Fruit fly (Drosophila melanogaster): Measurements from ENCODE around the gene CG7600.

Gene CG7600

dm6 chr3L:11248303-11248702, 37.7 kb downstream of the CG7600 start (continued):
- TF ChIP-seq CG11560 (tag; IDR thresholded peaks at IDR 0.05): no peak
- TF ChIP-seq ssp (GFP tag; IDR thresholded peaks at IDR 0.05): no peak
- TF ChIP-seq BEAF-32 (GFP tag; optimal IDR thresholded peaks at IDR 0.05): no peak
- TF ChIP-seq Hr78 (GFP tag; optimal IDR thresholded peaks at IDR 0.05): no peak
- no peak for TF ChIP-seq twi (tag; optimal IDR thresholded peaks at IDR 0.05)
- peak; percentile 22 for TF ChIP-seq CG13894 (tag; optimal IDR thresholded peaks at IDR 0.05)
- TF ChIP-seq CG6175 (GFP tag; IDR thresholded peaks at IDR 0.05): 0 out of 3 replicates have a peak, but pooled peaks have one; percentile 17
- TF ChIP-seq CG15601 (tag; optimal IDR thresholded peaks at IDR 0.05): no peak
- TF ChIP-seq hth (optimal IDR thresholded peaks at IDR 0.05): no peak
- TF ChIP-seq CG13424 (tag; optimal IDR thresholded peaks at IDR 0.05): no peak
- TF ChIP-seq Nf-YB (GFP tag; optimal IDR thresholded peaks at IDR 0.05): no peak
- no peak for TF ChIP-seq CG14965 (GFP tag; optimal IDR thresholded peaks at IDR 0.05; ENCODE audit: borderline replicate concordance)
- no peak for TF ChIP-seq cad (GFP tag; optimal IDR thresholded peaks at IDR 0.05)
- no peak for TF ChIP-seq salm (tag; optimal IDR thresholded peaks at IDR 0.05)
- no peak for TF ChIP-seq CG12659 (GFP tag; optimal IDR thresholded peaks at IDR 0.05)
- no peak for TF ChIP-seq ken (GFP tag; IDR thresholded peaks at IDR 0.05)
- TF ChIP-seq disco-r (GFP tag; optimal IDR thresholded peaks at IDR 0.05): no peak
- peak; percentile 22 for TF ChIP-seq grau (tag; optimal IDR thresholded peaks at IDR 0.05)
- no peak for TF ChIP-seq CG11093 (GFP tag; IDR thresholded peaks at IDR 0.05)
- TF ChIP-seq Max (GFP tag; optimal IDR thresholded peaks at IDR 0.05): no peak
- no peak for TF ChIP-seq zfh1 (GFP tag; IDR thresholded peaks at IDR 0.05)
- TF ChIP-seq CG18476 (GFP tag; optimal IDR thresholded peaks at IDR 0.05): no peak
- TF ChIP-seq Dref (GFP tag; IDR thresholded peaks at IDR 0.05): no peak
- TF ChIP-seq CG1024 (GFP tag; IDR thresholded peaks at IDR 0.05): no peak
- TF ChIP-seq HLH54F (GFP tag; optimal IDR thresholded peaks at IDR 0.05): no peak
- no peak for TF ChIP-seq unc-4 (GFP tag; IDR thresholded peaks at IDR 0.05; ENCODE audit: partially characterized antibody)
- peak; percentile 22 for TF ChIP-seq caup (GFP tag; optimal IDR thresholded peaks at IDR 0.05; ENCODE audit: severe bottlenecking)
- TF ChIP-seq H15 (GFP tag; IDR thresholded peaks at IDR 0.05): no peak
- TF ChIP-seq CG10431 (GFP tag; optimal IDR thresholded peaks at IDR 0.05): no peak
- no peak for TF ChIP-seq ato (GFP tag; IDR thresholded peaks at IDR 0.05; ENCODE audit: partially characterized antibody)
- no peak for TF ChIP-seq CG10321 (GFP tag; IDR thresholded peaks at IDR 0.05)
- TF ChIP-seq cwo (GFP tag; optimal IDR thresholded peaks at IDR 0.05): no peak
- no peak for TF ChIP-seq CG7357 (GFP tag; IDR thresholded peaks at IDR 0.05)
- no peak for TF ChIP-seq nerfin-2 (GFP tag; IDR thresholded peaks at IDR 0.05; ENCODE audit: partially characterized antibody)
- TF ChIP-seq CG11398 (GFP tag; optimal IDR thresholded peaks at IDR 0.05): no peak
- no peak for TF ChIP-seq Elba2 (GFP tag; optimal IDR thresholded peaks at IDR 0.05)
- no peak for TF ChIP-seq CG4328 (GFP tag; optimal IDR thresholded peaks at IDR 0.05)
- no peak for TF ChIP-seq Blimp-1 (GFP tag; optimal IDR thresholded peaks at IDR 0.05)
- no peak for TF ChIP-seq kni (GFP tag; optimal IDR thresholded peaks at IDR 0.05)
- TF ChIP-seq sc (optimal IDR thresholded peaks at IDR 0.05): no peak
- TF ChIP-seq sc (GFP tag; optimal IDR thresholded peaks at IDR 0.05): no peak
- no peak for TF ChIP-seq mam (GFP tag; optimal IDR thresholded peaks at IDR 0.05)
- no peak for TF ChIP-seq lbe (GFP tag; optimal IDR thresholded peaks at IDR 0.05)
- TF ChIP-seq CG33213 (GFP tag; optimal IDR thresholded peaks at IDR 0.05): no peak
- TF ChIP-seq CG12155 (GFP tag; optimal IDR thresholded peaks at IDR 0.05): no peak
- TF ChIP-seq dysf (GFP tag; IDR thresholded peaks at IDR 0.05): peak; percentile 21; the same call in 1 of the 3 replicates
- peak; percentile 63 for TF ChIP-seq vvl (GFP tag; IDR thresholded peaks at IDR 0.05)
- TF ChIP-seq onecut (GFP tag; IDR thresholded peaks at IDR 0.05): peak; percentile 41; the same call in 1 of the 2 replicates
- peak; percentile 70 for TF ChIP-seq Med (GFP tag)
- no peak for TF ChIP-seq wor (GFP tag; IDR thresholded peaks at IDR 0.05)
- TF ChIP-seq Gsc (GFP tag; IDR thresholded peaks at IDR 0.05): no peak
- no peak for TF ChIP-seq lmd (GFP tag; IDR thresholded peaks at IDR 0.05)
